Fruit fly (Drosophila melanogaster): ENCODE results near the gene CG43915.

DNA sequence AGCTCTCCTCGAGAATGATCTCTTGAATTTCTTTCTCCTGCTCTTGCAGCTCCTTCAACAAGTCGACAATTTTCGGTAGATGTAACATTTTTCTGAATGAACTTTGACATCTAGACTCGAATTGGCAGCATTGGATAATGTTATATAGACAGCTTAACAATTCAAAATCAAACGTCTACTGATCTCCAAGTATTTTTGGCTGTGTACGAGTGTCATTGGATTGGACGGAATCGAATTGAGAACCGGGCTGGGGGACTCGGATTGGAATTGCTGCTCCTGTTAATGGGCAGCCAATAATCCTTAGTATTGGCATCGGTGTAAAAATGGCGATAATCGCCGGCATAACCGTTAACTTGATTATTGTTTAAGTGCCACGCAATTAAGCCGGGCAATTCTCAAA, 23.5 kb upstream of the CG43915 start, which contains the start of gene CG14983:
- TF ChIP-seq CG34367 (tag; optimal IDR thresholded peaks at IDR 0.05): no peak
- no peak for TF ChIP-seq CG13204 (GFP tag; optimal IDR thresholded peaks at IDR 0.05)
